Worm (Caenorhabditis elegans) whole organism, L3 larva: ENCODE results near the gene old-1.

ENCODE experiments used
- fos-1 ChIP-seq: fragments of 150-350 bp; optimal IDR thresholded peaks from 2 replicates; lab custom pipeline; 2014; ENCODE audit warnings: missing biosample characterization, missing genetic modification characterization
- nfya-1 ChIP-seq: sonication (generic microtip); optimal IDR thresholded peaks from 2 replicates; lab custom pipeline; 2017; ENCODE audit warnings: missing genetic modification characterization, mild to moderate bottlenecking, missing compliant biosample characterization, antibody characterized with exemption, moderate library complexity; ENCODE audit not compliant: insufficient read depth
- nhr-77 ChIP-seq: fragments of 150-350 bp; optimal IDR thresholded peaks from 2 replicates; lab custom pipeline; 2014; ENCODE audit warnings: missing biosample characterization, missing genetic modification characterization
- tbx-2 ChIP-seq: sonication (generic microtip); optimal IDR thresholded peaks from 2 replicates; lab custom pipeline; 2016; ENCODE audit warnings: mild to moderate bottlenecking, missing genetic modification characterization, missing compliant biosample characterization

DNA sequence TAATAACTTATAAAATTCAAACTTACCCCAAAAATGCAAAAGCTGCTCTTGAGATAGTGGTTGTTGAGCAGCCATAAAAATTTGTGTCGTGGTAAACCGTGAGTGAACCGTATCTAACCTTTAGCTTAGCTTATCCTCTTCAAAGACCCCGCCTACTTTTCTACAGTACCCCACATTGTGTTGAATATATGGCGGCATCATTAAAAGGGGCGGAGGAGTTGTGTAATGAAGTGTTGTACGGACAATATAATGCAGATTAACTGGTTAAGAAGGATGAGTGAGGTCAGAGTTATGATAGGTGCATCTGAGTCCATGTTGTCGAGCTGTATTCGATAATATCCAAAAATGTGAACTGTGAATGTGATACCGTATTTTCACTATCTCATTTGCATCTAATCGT lies 40.7 kb downstream of the old-1 start, which contains the start of gene eyg-1:
- TF ChIP-seq fos-1 (tag; lab: Kevin White, UChicago) (no peak), nhr-77 (tag; lab: Kevin White, UChicago) (no peak), tbx-2 (tag; lab: Kevin White, UChicago) (no peak), nfya-1 (tag; lab: Kevin White, UChicago) (no peak)
